Worm (Caenorhabditis elegans): ENCODE data around the gene hsp-110.

- TF ChIP-seq syd-9 (tag; optimal IDR thresholded peaks at IDR 0.05) (no peak), hlh-30 (tag; optimal IDR thresholded peaks at IDR 0.05; ENCODE audit: insufficient read depth) (no peak), unc-86 (tag; optimal IDR thresholded peaks at IDR 0.05) (no peak), ttx-3 (tag; optimal IDR thresholded peaks at IDR 0.05) (no peak), ceh-6 (GFP tag; optimal IDR thresholded peaks at IDR 0.05) (no peak), rnt-1 (tag; optimal IDR thresholded peaks at IDR 0.05) (no peak)
Measured at ce11 chrIII:8394374-8395302, 52.1 kb downstream of the hsp-110 start, which contains the start of gene ZK353.10.
